Worm (Caenorhabditis elegans) whole organism, L1 larva: ENCODE results near the gene R04F11.2.

Source experiments
- lin-14 ChIP-seq: fragments of 200-800 bp; sonication (Bioruptor generic); optimal IDR thresholded peaks from 2 replicates; lab custom pipeline; 2018; ENCODE audit warnings: mild to moderate bottlenecking, missing genetic modification characterization, moderate library complexity, missing compliant biosample characterization
- mep-1 ChIP-seq: fragments of 150-350 bp; optimal IDR thresholded peaks from 2 replicates; lab custom pipeline; 2014; ENCODE audit warnings: missing biosample characterization, missing genetic modification characterization

DNA sequence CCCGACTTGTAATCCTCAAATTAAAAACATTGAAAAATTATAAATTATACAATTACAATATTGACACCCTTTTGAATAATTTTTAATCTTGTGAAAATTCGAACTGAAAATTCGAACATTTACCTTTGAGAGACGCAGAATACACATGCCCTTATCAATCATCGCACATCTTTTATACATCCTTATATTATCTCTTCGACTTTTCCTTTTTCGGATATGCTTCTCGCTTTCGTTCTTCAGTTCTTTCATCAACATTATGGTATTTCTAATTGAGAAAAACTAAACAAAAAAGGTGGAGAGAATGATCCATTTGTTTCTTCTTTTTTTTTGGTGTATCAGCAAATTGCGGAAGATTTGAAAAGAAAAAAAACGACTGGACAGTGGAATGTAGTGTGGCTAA, 31.2 kb downstream of the R04F11.2 start:
- TF ChIP-seq lin-14 (GFP tag; lab: Kevin White, UChicago) (no peak), mep-1 (no peak)
